Worm (Caenorhabditis elegans) whole organism, young adult: ENCODE measurements around the gene C06E4.5.

Source experiments
- cebp-1 ChIP-seq, 2 experiments: fragments of 200-800 bp in 1 of 2; sonication (Bioruptor generic) in 1 of 2; sonication (generic microtip) in 1 of 2; IDR thresholded peaks in 1 of 2; optimal IDR thresholded peaks in 1 of 2; 2 replicates each; pipeline versions ENCODE4 v1.3.6 to Lab custom; 2017 to 2022; ENCODE audit warnings: missing compliant biosample characterization in 2 of 2, missing genetic modification characterization in 2 of 2, mild to moderate bottlenecking in 1 of 2, missing genetic modification reagents in 1 of 2, moderate library complexity in 1 of 2
- nfya-1 ChIP-seq: sonication (generic microtip); optimal IDR thresholded peaks from 2 replicates; lab custom pipeline; 2017; ENCODE audit warnings: antibody characterized with exemption, missing compliant biosample characterization, missing genetic modification characterization, borderline replicate concordance; ENCODE audit not compliant: insufficient read depth
- sea-2 ChIP-seq: fragments of 200-800 bp; sonication (Bioruptor generic); IDR thresholded peaks from 2 replicates; pipeline ENCODE4 v1.3.6; 2022; ENCODE audit warnings: missing genetic modification characterization, missing compliant biosample characterization

ce11 chrIV:7282957-7283356, 28.2 kb downstream of the C06E4.5 start, which contains the start of gene C06E4.1:
- TF ChIP-seq cebp-1 (GFP tag; IDR thresholded peaks at IDR 0.05; lab: Robert Waterston, UW) (no peak), cebp-1 (tag; optimal IDR thresholded peaks at IDR 0.05; lab: Kevin White, UChicago) (no peak), sea-2 (GFP tag; lab: Robert Waterston, UW) (no peak), nfya-1 (tag; lab: Kevin White, UChicago) (no peak)
